Fruit fly (Drosophila melanogaster): ENCODE data around the gene eEF2.

Gene eEF2

DNA sequence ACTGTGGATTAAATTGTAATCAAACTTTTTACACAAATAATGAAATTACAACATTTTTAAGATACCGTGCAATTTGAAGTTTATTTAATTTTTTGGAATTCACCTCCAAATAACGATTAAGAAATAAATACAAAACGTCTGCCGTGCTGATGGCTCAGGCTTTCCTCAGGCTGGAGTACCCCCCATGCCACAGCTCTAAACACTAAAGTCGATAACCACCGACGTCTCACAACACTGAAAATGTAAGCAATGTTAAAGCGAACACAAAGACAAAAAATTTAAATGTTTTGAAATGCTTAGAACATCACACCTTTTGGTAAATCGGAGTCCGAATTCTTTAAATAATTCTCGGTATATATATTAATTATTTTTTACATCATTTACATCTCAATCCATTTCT is 24.5 kb downstream of the eEF2 start (continued):
- peak; percentile 71 for TF ChIP-seq CG30403 (GFP tag; optimal IDR thresholded peaks at IDR 0.05)
- TF ChIP-seq CG18619 (GFP tag; optimal IDR thresholded peaks at IDR 0.05), result peak; percentile 29
- TF ChIP-seq luna (GFP tag; optimal IDR thresholded peaks at IDR 0.05), result no peak
- TF ChIP-seq CkIIα-i1 (GFP tag; IDR thresholded peaks at IDR 0.05), result no peak
- no peak for TF ChIP-seq CG17328 (GFP tag; IDR thresholded peaks at IDR 0.05)
- peak; percentile 50 for TF ChIP-seq Antp (GFP tag; optimal IDR thresholded peaks at IDR 0.05)
- no peak for TF ChIP-seq slou (GFP tag; optimal IDR thresholded peaks at IDR 0.05)
- TF ChIP-seq amos (GFP tag; IDR thresholded peaks at IDR 0.05; ENCODE audit: partially characterized antibody), result 0 out of 2 replicates have a peak, but pooled peaks have one; percentile 4
- peak; percentile 24 for TF ChIP-seq CG9876 (GFP tag; optimal IDR thresholded peaks at IDR 0.05)
- peak; percentile 3 for TF ChIP-seq Six4 (GFP tag; optimal IDR thresholded peaks at IDR 0.05)
- peak; percentile 16 for TF ChIP-seq zen (tag; optimal IDR thresholded peaks at IDR 0.05)
- TF ChIP-seq usp (GFP tag; optimal IDR thresholded peaks at IDR 0.05), result no peak
- no peak for TF ChIP-seq Fer2 (tag; optimal IDR thresholded peaks at IDR 0.05)
- peak; percentile 61 for TF ChIP-seq bab2 (GFP tag; optimal IDR thresholded peaks at IDR 0.05)
- TF ChIP-seq CG14710 (tag; optimal IDR thresholded peaks at IDR 0.05), result peak; percentile 50
- TF ChIP-seq fd96Cb (tag; optimal IDR thresholded peaks at IDR 0.05), result peak; percentile 32
- TF ChIP-seq CG6765 (GFP tag; optimal IDR thresholded peaks at IDR 0.05), result no peak
- peak; percentile 15 for TF ChIP-seq CG4707 (GFP tag; optimal IDR thresholded peaks at IDR 0.05)
- TF ChIP-seq oc (tag; optimal IDR thresholded peaks at IDR 0.05), result no peak
- no peak for TF ChIP-seq MTF-1 (GFP tag; optimal IDR thresholded peaks at IDR 0.05; ENCODE audit: borderline replicate concordance)
- no peak for TF ChIP-seq tup (GFP tag; optimal IDR thresholded peaks at IDR 0.05)
- peak; percentile 78 for TF ChIP-seq Lhr (GFP tag; optimal IDR thresholded peaks at IDR 0.05)
- peak; percentile 36 for TF ChIP-seq CTCF (GFP tag; optimal IDR thresholded peaks at IDR 0.05)
- TF ChIP-seq ERR (GFP tag; optimal IDR thresholded peaks at IDR 0.05), result no peak
- TF ChIP-seq CG4820 (GFP tag; optimal IDR thresholded peaks at IDR 0.05), result peak; percentile 50
- TF ChIP-seq MESR4 (GFP tag; optimal IDR thresholded peaks at IDR 0.05), result no peak
- TF ChIP-seq Oaz (GFP tag; IDR thresholded peaks at IDR 0.05), result no peak
- peak; percentile 23 for TF ChIP-seq ftz-f1 (GFP tag; optimal IDR thresholded peaks at IDR 0.05)
- TF ChIP-seq PHDP (tag; optimal IDR thresholded peaks at IDR 0.05), result peak; percentile 57
- TF ChIP-seq tap (tag; optimal IDR thresholded peaks at IDR 0.05), result peak; percentile 12
- peak; percentile 27 for TF ChIP-seq CG1602 (GFP tag; optimal IDR thresholded peaks at IDR 0.05)
- TF ChIP-seq Fer3 (tag; optimal IDR thresholded peaks at IDR 0.05), result peak; percentile 59
- no peak for TF ChIP-seq jing (GFP tag; optimal IDR thresholded peaks at IDR 0.05)
- TF ChIP-seq Chrac-16 (GFP tag; optimal IDR thresholded peaks at IDR 0.05), result peak; percentile 73
- TF ChIP-seq CG12659 (GFP tag; optimal IDR thresholded peaks at IDR 0.05), result peak; percentile 81
- peak; percentile 30 for TF ChIP-seq Max (GFP tag; optimal IDR thresholded peaks at IDR 0.05)
- TF ChIP-seq sima (GFP tag; optimal IDR thresholded peaks at IDR 0.05), result no peak
- TF ChIP-seq Pdp1 (GFP tag; optimal IDR thresholded peaks at IDR 0.05), result peak; percentile 42 to 66
- peak; percentile 56 for TF ChIP-seq CG31441 (GFP tag; IDR thresholded peaks at IDR 0.05)
- peak; percentile 63 for TF ChIP-seq lmd (GFP tag; IDR thresholded peaks at IDR 0.05)
- no peak for TF ChIP-seq gsb-n (tag; optimal IDR thresholded peaks at IDR 0.05)
- peak; percentile 61 for TF ChIP-seq Xbp1 (GFP tag; optimal IDR thresholded peaks at IDR 0.05)
- TF ChIP-seq CG4424 (GFP tag; optimal IDR thresholded peaks at IDR 0.05), result peak; percentile 59
- peak; percentile 35 for TF ChIP-seq slp2 (GFP tag; optimal IDR thresholded peaks at IDR 0.05)
- peak; percentile 18 for TF ChIP-seq salm (tag; optimal IDR thresholded peaks at IDR 0.05)
- peak; percentile 71; the same call in 1 of the 2 replicates for TF ChIP-seq HLH3B (GFP tag; IDR thresholded peaks at IDR 0.05)
- no peak for TF ChIP-seq Hmx (GFP tag; optimal IDR thresholded peaks at IDR 0.05)
- peak; percentile 32 for TF ChIP-seq CG12744 (GFP tag; optimal IDR thresholded peaks at IDR 0.05)
- TF ChIP-seq inv (GFP tag; IDR thresholded peaks at IDR 0.05; ENCODE audit: partially characterized antibody), result no peak
- peak in 1 of 2 experiments; percentile 67 for TF ChIP-seq Hr51 (GFP tag; optimal IDR thresholded peaks at IDR 0.05)
- TF ChIP-seq HLH54F (GFP tag; optimal IDR thresholded peaks at IDR 0.05), result peak; percentile 78

Data from whole organism, embryonic.